Worm (Caenorhabditis elegans) whole organism, young adult: ENCODE results near the gene scl-3.

Source experiments
- F49E8.2 ChIP-seq: sonication (generic microtip); optimal IDR thresholded peaks from 3 replicates; lab custom pipeline; 2017; ENCODE audit warnings: missing genetic modification characterization, mild to moderate bottlenecking, missing compliant biosample characterization, antibody characterized with exemption, moderate library complexity; ENCODE audit not compliant: insufficient read depth
- F57A8.1 ChIP-seq: fragments of 200-800 bp; sonication (Bioruptor generic); optimal IDR thresholded peaks from 2 replicates; lab custom pipeline; 2018; ENCODE audit warnings: mild to moderate bottlenecking, missing genetic modification characterization, moderate library complexity, missing compliant biosample characterization
- pha-4 ChIP-seq: fragments of 150-350 bp; sonication (generic microtip); optimal IDR thresholded peaks from 2 replicates; lab custom pipeline; 2014; ENCODE audit warnings: missing biosample characterization, missing genetic modification reagents, missing genetic modification characterization
- rpc-1 ChIP-seq, 2 experiments: fragments of 150-350 bp in 1 of 2; sonication (generic microtip) in 1 of 2; optimal IDR thresholded peaks; 2 replicates each; lab custom pipeline; 2014 to 2018; ENCODE audit warnings: missing biosample characterization in 1 of 2, missing genetic modification characterization in 1 of 2, missing genetic modification reagents in 1 of 2, missing genotype in 1 of 2
- snpc-4 ChIP-seq, 5 experiments: fragments of 150-350 bp in 1 of 5; sonication (generic microtip) in 4 of 5; optimal IDR thresholded peaks; 2 replicates each; lab custom pipeline; 2014 to 2018; ENCODE audit warnings: missing genetic modification characterization in 5 of 5, missing biosample characterization in 3 of 5, antibody characterized with exemption in 2 of 5, mild to moderate bottlenecking in 2 of 5, missing compliant biosample characterization in 2 of 5, missing genotype in 2 of 5, moderate library complexity in 2 of 5, missing genetic modification reagents in 1 of 5

ce11 chrIV:13078342-13078741 lies 19.0 kb downstream of the scl-3 start:
- TF ChIP-seq F57A8.1 (GFP tag; lab: Kevin White, UChicago), result no peak
- no peak for TF ChIP-seq snpc-4 (GFP tag; optimal IDR thresholded peaks at IDR 0.05; lab: Kevin White, UChicago)
- no peak for TF ChIP-seq snpc-4 (tag; optimal IDR thresholded peaks at IDR 0.05; lab: Kevin White, UChicago)
- no peak for TF ChIP-seq rpc-1 (optimal IDR thresholded peaks at IDR 0.05; lab: Kevin White, UChicago)
- no peak for TF ChIP-seq rpc-1 (tag; optimal IDR thresholded peaks at IDR 0.05; lab: Kevin White, UChicago)
- TF ChIP-seq F49E8.2 (tag; lab: Kevin White, UChicago), result no peak
- no peak for TF ChIP-seq pha-4
